Worm (Caenorhabditis elegans) whole organism, L4 larva: Measurements from ENCODE around the gene gpa-3.
A peak's percentile ranks its signal among the peaks of the same experiment; 100 is the strongest.

Source experiments
- D1046.2 ChIP-seq: fragments of 200-800 bp; sonication (Bioruptor generic); IDR thresholded peaks from 2 replicates; pipeline ENCODE4 v1.3.6; 2022; ENCODE audit warnings: missing genetic modification characterization, missing compliant biosample characterization
- T20F7.1 ChIP-seq: fragments of 200-800 bp; sonication (Bioruptor generic); optimal IDR thresholded peaks from 2 replicates; lab custom pipeline; 2018; ENCODE audit warnings: mild to moderate bottlenecking, missing genetic modification characterization, missing compliant biosample characterization
- Y75B8A.6 ChIP-seq: fragments of 200-800 bp; sonication (Bioruptor generic); IDR thresholded peaks from 2 replicates; pipeline ENCODE4 v1.3.6; 2022; ENCODE audit warnings: missing genetic modification reagents, missing genetic modification characterization, missing compliant biosample characterization
- ZK337.2 ChIP-seq: fragments of 200-800 bp; sonication (Bioruptor generic); IDR thresholded peaks from 2 replicates; pipeline ENCODE4 v1.3.6; 2022; ENCODE audit warnings: missing genetic modification reagents, missing genetic modification characterization, missing compliant biosample characterization
- aha-1 ChIP-seq: fragments of 150-350 bp; peaks from one replicate; lab custom pipeline; 2014; ENCODE audit warnings: missing biosample characterization, missing genetic modification characterization
- ama-1 ChIP-seq: fragments of 150-350 bp; optimal IDR thresholded peaks from 2 replicates; lab custom pipeline; 2014; ENCODE audit warnings: inconsistent platforms, mixed read lengths
- daf-16 ChIP-seq, 3 experiments: sonication (generic microtip); optimal IDR thresholded peaks; 2 replicates each; lab custom pipeline; 2016 to 2017; ENCODE audit warnings: missing genetic modification characterization in 3 of 3, missing genetic modification reagents in 3 of 3, mild to moderate bottlenecking in 2 of 3, missing compliant biosample characterization in 2 of 3, missing biosample characterization in 1 of 3, moderate library complexity in 1 of 3
- daf-19 ChIP-seq: fragments of 200-800 bp; sonication (Bioruptor generic); conservative IDR thresholded peaks from 2 replicates; pipeline ENCODE4 v1.3.6; 2022; ENCODE audit warnings: missing genetic modification characterization, missing compliant biosample characterization
- dmd-6 ChIP-seq: fragments of 200-800 bp; sonication (Bioruptor generic); IDR thresholded peaks from 2 replicates; pipeline ENCODE4 v1.3.6; 2022; ENCODE audit warnings: missing genetic modification reagents, missing genetic modification characterization, missing compliant biosample characterization
- gei-8 ChIP-seq: fragments of 200-800 bp; sonication (Bioruptor generic); optimal IDR thresholded peaks from 2 replicates; lab custom pipeline; 2018; ENCODE audit warnings: mild to moderate bottlenecking, missing genetic modification characterization, missing compliant biosample characterization
- hlh-30 ChIP-seq: sonication (generic microtip); optimal IDR thresholded peaks from 2 replicates; lab custom pipeline; 2017; ENCODE audit warnings: antibody characterized with exemption, mild to moderate bottlenecking, missing genetic modification characterization, missing compliant biosample characterization; ENCODE audit not compliant: insufficient read depth
- lsy-2 ChIP-seq, 2 experiments: fragments of 150-350 bp in 1 of 2; sonication (generic microtip) in 1 of 2; optimal IDR thresholded peaks; 2 replicates each; lab custom pipeline; 2014 to 2017; ENCODE audit warnings: missing biosample characterization in 2 of 2, missing genetic modification characterization in 2 of 2
- madf-9 ChIP-seq: fragments of 200-800 bp; sonication (Bioruptor generic); conservative IDR thresholded peaks from 2 replicates; pipeline ENCODE4 v1.3.6; 2022; ENCODE audit warnings: missing genetic modification reagents, missing genetic modification characterization, missing compliant biosample characterization
- mdl-1 ChIP-seq, 2 experiments: fragments of 150-350 bp in 1 of 2; sonication (generic microtip) in 1 of 2; optimal IDR thresholded peaks; 2 replicates each; lab custom pipeline; 2014 to 2017; ENCODE audit warnings: missing biosample characterization in 2 of 2, missing genetic modification characterization in 2 of 2
- mdt-29 ChIP-seq: fragments of 200-800 bp; sonication (Bioruptor generic); IDR thresholded peaks from 2 replicates; pipeline ENCODE4 v1.3.6; 2022; ENCODE audit warnings: missing genetic modification reagents, missing genetic modification characterization, missing compliant biosample characterization
- mep-1 ChIP-seq: fragments of 150-350 bp; sonication (generic microtip); optimal IDR thresholded peaks from 3 replicates; lab custom pipeline; 2014; ENCODE audit warnings: missing biosample characterization, missing genetic modification characterization
- mes-2 ChIP-seq: sonication (generic microtip); optimal IDR thresholded peaks from 2 replicates; lab custom pipeline; 2016; ENCODE audit warnings: missing genotype, mild to moderate bottlenecking, missing genetic modification characterization, missing compliant biosample characterization; ENCODE audit not compliant: poor library complexity, severe bottlenecking
- nhr-11 ChIP-seq: fragments of 150-350 bp; optimal IDR thresholded peaks from 2 replicates; lab custom pipeline; 2014; ENCODE audit warnings: missing biosample characterization, missing genetic modification characterization
- nhr-28 ChIP-seq: fragments of 150-350 bp; optimal IDR thresholded peaks from 2 replicates; lab custom pipeline; 2014; ENCODE audit warnings: missing biosample characterization, missing genetic modification characterization
- pha-4 ChIP-seq, 2 experiments: fragments of 150-350 bp in 1 of 2; fragments of 200-800 bp in 1 of 2; sonication (Bioruptor generic) in 1 of 2; IDR thresholded peaks in 1 of 2; optimal IDR thresholded peaks in 1 of 2; 2 replicates each; pipeline versions ENCODE4 v1.3.6 to Lab custom; 2014 to 2022; ENCODE audit warnings: missing genetic modification characterization in 2 of 2, missing genetic modification reagents in 2 of 2, missing biosample characterization in 1 of 2, missing compliant biosample characterization in 1 of 2
- php-3 ChIP-seq: fragments of 200-800 bp; sonication (Bioruptor generic); IDR thresholded peaks from 2 replicates; pipeline ENCODE4 v1.3.6; 2022; ENCODE audit warnings: missing genetic modification reagents, missing genetic modification characterization, missing compliant biosample characterization
- snpc-1.2 ChIP-seq: fragments of 200-800 bp; sonication (Bioruptor generic); IDR thresholded peaks from 2 replicates; pipeline ENCODE4 v1.3.6; 2022; ENCODE audit warnings: missing genetic modification reagents, missing genetic modification characterization, missing compliant biosample characterization
- unc-62 ChIP-seq, 3 experiments: fragments of 150-350 bp in 1 of 3; sonication (generic microtip); optimal IDR thresholded peaks in 2 of 3; peaks in 1 of 3; 1 replicate in 1 of 3; 2 replicates in 2 of 3; lab custom pipeline; 2014 to 2017; ENCODE audit warnings: missing biosample characterization in 3 of 3, missing genetic modification characterization in 3 of 3, missing genetic modification reagents in 3 of 3, missing genotype in 1 of 3
- vab-7 ChIP-seq: fragments of 200-800 bp; sonication (Bioruptor generic); IDR thresholded peaks from 2 replicates; pipeline ENCODE4 v1.3.6; 2022; ENCODE audit warnings: missing genetic modification reagents, missing genetic modification characterization, missing compliant biosample characterization
- ztf-11 ChIP-seq: fragments of 150-350 bp; optimal IDR thresholded peaks from 2 replicates; lab custom pipeline; 2014; ENCODE audit warnings: missing biosample characterization, missing genetic modification characterization

Gene gpa-3

ce11 chrV:9333316-9334048, 26.1 kb downstream of the gpa-3 start, which contains the start of gene acl-14 (continued):
- TF ChIP-seq daf-19 (GFP tag; lab: Robert Waterston, UW) (no peak), mdl-1 (tag; optimal IDR thresholded peaks at IDR 0.05; lab: Kevin White, UChicago) (peak in 1 of 2 experiments; percentile 10), php-3 (no peak), T20F7.1 (GFP tag; lab: Kevin White, UChicago) (no peak), snpc-1.2 (GFP tag; lab: Robert Waterston, UW) (no peak), Y75B8A.6 (GFP tag; lab: Robert Waterston, UW) (no peak), mep-1 (tag; lab: Kevin White, UChicago) (peak; percentile 13), ama-1 (lab: Kevin White, UChicago) (no peak), gei-8 (GFP tag; lab: Kevin White, UChicago) (no peak), nhr-28 (tag; lab: Kevin White, UChicago) (peak; percentile 64), aha-1 (tag; lab: Kevin White, UChicago) (peak; percentile 82)

- TF ChIP-seq pha-4 (GFP tag; IDR thresholded peaks at IDR 0.05; lab: Robert Waterston, UW) (no peak), pha-4 (tag; optimal IDR thresholded peaks at IDR 0.05; lab: Kevin White, UChicago) (peak; percentile 77), nhr-28 (tag; lab: Kevin White, UChicago) (peak; percentile 3), lsy-2 (tag; optimal IDR thresholded peaks at IDR 0.05; lab: Kevin White, UChicago) (no peak), nhr-11 (tag; lab: Kevin White, UChicago) (peak; percentile 20), unc-62 (GFP tag; optimal IDR thresholded peaks at IDR 0.05 in 1 of 2; lab: Kevin White, UChicago) (peak in 1 of 2 experiments; percentile 37), unc-62 (tag; optimal IDR thresholded peaks at IDR 0.05; lab: Kevin White, UChicago) (no peak), dmd-6 (GFP tag; lab: Robert Waterston, UW) (peak; percentile 29), aha-1 (tag; lab: Kevin White, UChicago) (peak; percentile 95), daf-16 (GFP tag; optimal IDR thresholded peaks at IDR 0.05; lab: Kevin White, UChicago) (no peak), daf-16 (tag; optimal IDR thresholded peaks at IDR 0.05; lab: Kevin White, UChicago) (peak; percentile 40), vab-7 (GFP tag; lab: Robert Waterston, UW) (no peak)
- TF ChIP-seq, all 104 proteins: peak for 7
Observed at ce11 chrV:9332611-9333315, 26.8 kb downstream of the gpa-3 start.

- TF ChIP-seq mes-2 (tag; lab: Kevin White, UChicago) (peak; percentile 0), aha-1 (tag; lab: Kevin White, UChicago) (peak; percentile 46), D1046.2 (no peak), hlh-30 (tag; lab: Kevin White, UChicago) (peak; percentile 8), daf-16 (GFP tag; optimal IDR thresholded peaks at IDR 0.05; lab: Kevin White, UChicago) (no peak), daf-16 (tag; optimal IDR thresholded peaks at IDR 0.05; lab: Kevin White, UChicago) (peak; percentile 74), nhr-28 (tag; lab: Kevin White, UChicago) (peak; percentile 97), mdt-29 (GFP tag; lab: Robert Waterston, UW) (no peak), ZK337.2 (GFP tag; lab: Robert Waterston, UW) (no peak), madf-9 (GFP tag; lab: Robert Waterston, UW) (no peak), ztf-11 (no peak), mdl-1 (tag; optimal IDR thresholded peaks at IDR 0.05; lab: Kevin White, UChicago) (no peak)
Observed at ce11 chrV:9329245-9329979, 30.2 kb downstream of the gpa-3 start.

DNA sequence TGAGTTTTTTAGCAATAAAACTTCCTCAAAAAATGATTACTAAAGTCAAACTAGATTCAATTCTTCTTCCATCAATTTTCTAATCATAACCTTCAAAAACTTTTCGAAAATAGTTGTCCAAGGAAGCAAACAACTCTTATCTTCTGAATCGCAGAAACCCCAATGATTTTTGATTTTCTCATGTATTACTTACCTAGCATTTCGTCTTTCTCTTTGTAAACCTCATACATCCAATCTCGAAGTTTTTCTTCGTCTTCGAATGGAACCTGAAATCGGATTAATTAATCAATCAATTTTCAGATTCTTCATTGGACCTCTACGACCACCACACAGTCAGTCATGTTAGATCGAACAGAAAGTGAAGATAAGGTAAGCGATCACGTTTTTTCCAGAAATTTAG, 30.9 kb downstream of the gpa-3 start, which contains the start of gene K07B1.4:
K07B1.4 (plus strand) TSS at position 301 of the 400 bp plus-strand sequence.
- no peak for TF ChIP-seq lsy-2 (tag; optimal IDR thresholded peaks at IDR 0.05; lab: Kevin White, UChicago)
- TF ChIP-seq daf-16 (GFP tag; optimal IDR thresholded peaks at IDR 0.05; lab: Kevin White, UChicago): no peak
- peak; percentile 24 for TF ChIP-seq daf-16 (tag; optimal IDR thresholded peaks at IDR 0.05; lab: Kevin White, UChicago)
